Worm (Caenorhabditis elegans): ENCODE data around the gene nhr-61.

- TF ChIP-seq ref-1 (GFP tag; conservative IDR thresholded peaks at IDR 0.05) (no peak), cog-1 (tag; optimal IDR thresholded peaks at IDR 0.05) (no peak), med-1 (GFP tag; optimal IDR thresholded peaks at IDR 0.05; ENCODE audit: insufficient read depth) (no peak), ztf-23 (GFP tag; IDR thresholded peaks at IDR 0.05) (no peak), ztf-29 (GFP tag; IDR thresholded peaks at IDR 0.05) (no peak), T22C8.4 (GFP tag; IDR thresholded peaks at IDR 0.05) (no peak)
Observed at ce11 chrII:14772113-14772512, 46.2 kb downstream of the nhr-61 start.
